Worm (Caenorhabditis elegans) whole organism, L3 larva: ENCODE measurements around the gene ZK813.5.

Experiments
- R02D3.7 ChIP-seq: fragments of 150-350 bp; optimal IDR thresholded peaks from 2 replicates; lab custom pipeline; 2014; ENCODE audit warnings: missing biosample characterization, missing genetic modification characterization
- aly-2 ChIP-seq: fragments of 150-350 bp; optimal IDR thresholded peaks from 2 replicates; lab custom pipeline; 2014; ENCODE audit warnings: missing biosample characterization, missing genetic modification characterization
- pha-4 ChIP-seq: fragments of 150-350 bp; optimal IDR thresholded peaks from 2 replicates; lab custom pipeline; 2014; ENCODE audit warnings: missing biosample characterization, missing genetic modification reagents, missing genetic modification characterization
- tbx-2 ChIP-seq: sonication (generic microtip); optimal IDR thresholded peaks from 2 replicates; lab custom pipeline; 2016; ENCODE audit warnings: mild to moderate bottlenecking, missing genetic modification characterization, missing compliant biosample characterization

ce11 chrX:3469332-3469731 is 18.3 kb upstream of the ZK813.5 start:
- TF ChIP-seq pha-4 (tag; lab: Kevin White, UChicago), result no peak
- TF ChIP-seq tbx-2 (tag; lab: Kevin White, UChicago), result no peak
- no peak for TF ChIP-seq R02D3.7 (tag; lab: Kevin White, UChicago)
- TF ChIP-seq aly-2 (tag; lab: Kevin White, UChicago), result no peak
